Worm (Caenorhabditis elegans): ENCODE measurements around the gene ugt-2.
A peak's percentile ranks its signal among the peaks of the same experiment; 100 is the strongest.

ugt-2 gene

ce11 chrV:10398431-10398830 lies at the start of gene ugt-2:
Gene ugt-2 (plus strand): TSS chrV:10398801.
- TF ChIP-seq lim-6 (tag; optimal IDR thresholded peaks at IDR 0.05) (no peak), hlh-30 (tag; optimal IDR thresholded peaks at IDR 0.05; ENCODE audit: insufficient read depth) (no peak), fkh-6 (tag; optimal IDR thresholded peaks at IDR 0.05) (no peak)

- TF ChIP-seq C38D4.7 (GFP tag; optimal IDR thresholded peaks at IDR 0.05) (no peak), sdc-2 (tag; optimal IDR thresholded peaks at IDR 0.05) (no peak), npax-4 (tag; optimal IDR thresholded peaks at IDR 0.05) (no peak), hlh-30 (tag; optimal IDR thresholded peaks at IDR 0.05; ENCODE audit: insufficient read depth) (no peak), ttx-3 (tag; optimal IDR thresholded peaks at IDR 0.05) (no peak)
Measured at ce11 chrV:10350054-10350453, 48.5 kb upstream of the ugt-2 start, which contains the start of gene K07C5.9. Gene K07C5.9 (minus strand): TSS chrV:10350154.

- no peak for TF ChIP-seq ref-2 (tag; optimal IDR thresholded peaks at IDR 0.05)
- no peak for TF ChIP-seq pha-2 (tag; optimal IDR thresholded peaks at IDR 0.05)
- no peak for TF ChIP-seq pha-4 (tag; optimal IDR thresholded peaks at IDR 0.05)
- no peak for TF ChIP-seq rnt-1 (tag; optimal IDR thresholded peaks at IDR 0.05)
- TF ChIP-seq tbx-7 (tag; optimal IDR thresholded peaks at IDR 0.05) = peak; percentile 8
- peak; percentile 15 for TF ChIP-seq tbx-2 (tag; optimal IDR thresholded peaks at IDR 0.05)
- no peak for TF ChIP-seq dmd-4 (tag; optimal IDR thresholded peaks at IDR 0.05; ENCODE audit: borderline replicate concordance)
- TF ChIP-seq ceh-45 (GFP tag; IDR thresholded peaks at IDR 0.05) = no peak
- no peak for TF ChIP-seq nhr-232 (tag; optimal IDR thresholded peaks at IDR 0.05)
- peak; percentile 48 for TF ChIP-seq ceh-31 (tag; optimal IDR thresholded peaks at IDR 0.05)
- no peak for TF ChIP-seq ets-4 (tag; optimal IDR thresholded peaks at IDR 0.05)
- TF ChIP-seq ceh-34 (tag; optimal IDR thresholded peaks at IDR 0.05) = no peak
- TF ChIP-seq lin-11 (tag; optimal IDR thresholded peaks at IDR 0.05) = no peak
- no peak for TF ChIP-seq mec-3 (tag; optimal IDR thresholded peaks at IDR 0.05; ENCODE audit: borderline replicate concordance)
- TF ChIP-seq ama-1 (optimal IDR thresholded peaks at IDR 0.05) = no peak
- no peak for TF ChIP-seq dve-1 (tag; optimal IDR thresholded peaks at IDR 0.05)
- TF ChIP-seq ceh-9 (tag; optimal IDR thresholded peaks at IDR 0.05) = no peak
- no peak for TF ChIP-seq ceh-6 (GFP tag; optimal IDR thresholded peaks at IDR 0.05)
- no peak for TF ChIP-seq ceh-19 (GFP tag; optimal IDR thresholded peaks at IDR 0.05)
- TF ChIP-seq nfya-1 (tag; optimal IDR thresholded peaks at IDR 0.05) = peak; percentile 58
- peak; percentile 7 for TF ChIP-seq unc-42 (tag; optimal IDR thresholded peaks at IDR 0.05)
- no peak for TF ChIP-seq elt-4 (tag; optimal IDR thresholded peaks at IDR 0.05)
- no peak for TF ChIP-seq unc-55 (GFP tag; optimal IDR thresholded peaks at IDR 0.05)
- TF ChIP-seq ceh-24 (tag; optimal IDR thresholded peaks at IDR 0.05) = no peak
Measured at ce11 chrV:10352928-10353427, 45.6 kb upstream of the ugt-2 start, which contains the start of gene nol-56. Gene nol-56 (minus strand): TSS chrV:10352978.

ce11 chrV:10355773-10356335 lies 42.7 kb upstream of the ugt-2 start, which contains the start of gene sluh-7:
Gene sluh-7 (minus strand): TSS chrV:10355823.
- TF ChIP-seq dmd-4 (tag; optimal IDR thresholded peaks at IDR 0.05; ENCODE audit: borderline replicate concordance) = no peak
- TF ChIP-seq eyg-1 (tag; optimal IDR thresholded peaks at IDR 0.05) = peak; percentile 19
- TF ChIP-seq dve-1 (tag; optimal IDR thresholded peaks at IDR 0.05) = no peak
- TF ChIP-seq nhr-11 (tag; optimal IDR thresholded peaks at IDR 0.05) = no peak
- TF ChIP-seq fax-1 (tag; optimal IDR thresholded peaks at IDR 0.05) = peak; percentile 74
- no peak for TF ChIP-seq ceh-30 (tag; optimal IDR thresholded peaks at IDR 0.05)
- no peak for TF ChIP-seq che-1 (tag; optimal IDR thresholded peaks at IDR 0.05)
- TF ChIP-seq hlh-15 (tag; optimal IDR thresholded peaks at IDR 0.05) = peak; percentile 48
- peak; percentile 79 for TF ChIP-seq fkh-6 (tag; optimal IDR thresholded peaks at IDR 0.05)
- peak; percentile 72 for TF ChIP-seq lim-6 (tag; optimal IDR thresholded peaks at IDR 0.05)
- TF ChIP-seq ceh-9 (tag; optimal IDR thresholded peaks at IDR 0.05) = no peak
- TF ChIP-seq unc-55 (GFP tag; optimal IDR thresholded peaks at IDR 0.05) = no peak
- TF ChIP-seq unc-42 (tag; optimal IDR thresholded peaks at IDR 0.05) = peak; percentile 11
- TF ChIP-seq elt-4 (tag; optimal IDR thresholded peaks at IDR 0.05) = no peak
- TF ChIP-seq ama-1 (optimal IDR thresholded peaks at IDR 0.05) = no peak
- TF ChIP-seq ceh-6 (GFP tag; optimal IDR thresholded peaks at IDR 0.05) = no peak
- no peak for TF ChIP-seq hlh-30 (tag; optimal IDR thresholded peaks at IDR 0.05; ENCODE audit: insufficient read depth)
- TF ChIP-seq madf-2 (tag; optimal IDR thresholded peaks at IDR 0.05) = no peak
- TF ChIP-seq tbx-2 (tag; optimal IDR thresholded peaks at IDR 0.05) = peak; percentile 95
- TF ChIP-seq pha-4 (tag; optimal IDR thresholded peaks at IDR 0.05) = no peak
- peak; percentile 79 for TF ChIP-seq rnt-1 (tag; optimal IDR thresholded peaks at IDR 0.05)
- TF ChIP-seq nhr-232 (tag; optimal IDR thresholded peaks at IDR 0.05) = no peak
- peak; percentile 49 for TF ChIP-seq F13H6.1 (tag; optimal IDR thresholded peaks at IDR 0.05)
- TF ChIP-seq K02D7.2 (tag; optimal IDR thresholded peaks at IDR 0.05) = no peak
- peak; percentile 44 for TF ChIP-seq ttx-3 (tag; optimal IDR thresholded peaks at IDR 0.05)
- TF ChIP-seq T23F11.4 (GFP tag; optimal IDR thresholded peaks at IDR 0.05) = no peak
- TF ChIP-seq syd-9 (tag; optimal IDR thresholded peaks at IDR 0.05) = no peak
- TF ChIP-seq ets-4 (tag; optimal IDR thresholded peaks at IDR 0.05) = peak; percentile 90
- peak; percentile 50 for TF ChIP-seq nfya-1 (tag; optimal IDR thresholded peaks at IDR 0.05)
- peak; percentile 98 for TF ChIP-seq C08G9.2 (tag; optimal IDR thresholded peaks at IDR 0.05)
- peak; percentile 96 for TF ChIP-seq ceh-31 (tag; optimal IDR thresholded peaks at IDR 0.05)
- TF ChIP-seq pax-1 (tag; optimal IDR thresholded peaks at IDR 0.05) = no peak

Data from whole organism, late embryonic.